Fruit fly (Drosophila melanogaster): ENCODE measurements around the gene Sgsh.

dm6 chr3R:18913856-18914593 is 1.3 kb upstream of the Sgsh start:
- TF ChIP-seq Myc (optimal IDR thresholded peaks at IDR 0.05) = no peak
- TF ChIP-seq fru (GFP tag; optimal IDR thresholded peaks at IDR 0.05) = peak; percentile 21
- TF ChIP-seq CrebA (GFP tag; optimal IDR thresholded peaks at IDR 0.05; ENCODE audit: borderline replicate concordance) = no peak
- TF ChIP-seq CG9705 (GFP tag; optimal IDR thresholded peaks at IDR 0.05) = peak; percentile 24
- no peak for TF ChIP-seq usp (GFP tag; optimal IDR thresholded peaks at IDR 0.05)
- no peak for TF ChIP-seq GATAd (GFP tag; optimal IDR thresholded peaks at IDR 0.05)
- peak; percentile 19 for TF ChIP-seq brk (GFP tag; optimal IDR thresholded peaks at IDR 0.05)
- TF ChIP-seq br (GFP tag; optimal IDR thresholded peaks at IDR 0.05) = peak; percentile 24
- no peak for TF ChIP-seq Jra (GFP tag; optimal IDR thresholded peaks at IDR 0.05)
- no peak for TF ChIP-seq sage (GFP tag; optimal IDR thresholded peaks at IDR 0.05)
- peak in 1 of 2 experiments; percentile 71 for TF ChIP-seq foxo (GFP tag; optimal IDR thresholded peaks at IDR 0.05)
- TF ChIP-seq lola (GFP tag; optimal IDR thresholded peaks at IDR 0.05) = no peak
